Worm (Caenorhabditis elegans) whole organism, L4/young adult: Measurements from ENCODE around the gene C38C3.6.

ENCODE experiments used
- W03F9.2 ChIP-seq: fragments of 150-350 bp; optimal IDR thresholded peaks from 2 replicates; lab custom pipeline; 2014; ENCODE audit warnings: missing biosample characterization, missing genetic modification characterization
- him-1 ChIP-seq: sonication (generic microtip); optimal IDR thresholded peaks from 2 replicates; lab custom pipeline; 2016; ENCODE audit warnings: missing genotype, missing genetic modification reagents, missing genetic modification characterization, missing compliant biosample characterization

DNA sequence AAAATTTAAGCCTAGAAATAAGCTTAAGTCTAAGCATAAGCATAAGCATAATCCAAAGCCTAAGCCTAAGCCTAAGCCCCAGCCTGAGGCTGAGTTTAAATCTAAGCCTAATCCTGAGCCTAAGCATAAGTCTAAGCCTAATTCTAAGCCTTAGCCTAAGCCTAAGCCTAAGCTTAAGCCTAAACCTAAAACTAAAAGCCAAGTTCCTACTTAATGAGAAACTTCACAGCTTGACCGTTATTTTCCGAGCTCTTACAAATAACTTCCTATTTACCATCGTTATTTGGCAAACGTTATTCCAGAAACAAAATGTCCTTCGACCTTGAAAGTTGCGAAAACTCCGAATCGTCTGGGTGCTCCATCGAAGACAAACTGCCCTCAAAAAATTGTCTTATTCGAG is 9.7 kb downstream of the C38C3.6 start, which contains the start of gene C38C3.4:
- TF ChIP-seq W03F9.2 (tag; lab: Kevin White, UChicago) (no peak), him-1 (tag; lab: Kevin White, UChicago) (no peak)
